Worm (Caenorhabditis elegans) whole organism, L1 larva: ENCODE measurements around the gene srd-58.
A peak's percentile ranks its signal among the peaks of the same experiment; 100 is the strongest.

Experiments used
- C04F5.9 ChIP-seq: sonication (generic microtip); optimal IDR thresholded peaks from 2 replicates; lab custom pipeline; 2016; ENCODE audit warnings: missing genetic modification characterization, missing compliant biosample characterization
- C34B4.2 ChIP-seq: sonication (generic microtip); optimal IDR thresholded peaks from 2 replicates; lab custom pipeline; 2017; ENCODE audit warnings: mild to moderate bottlenecking, missing genetic modification characterization, missing compliant biosample characterization
- Y116A8C.19 ChIP-seq: sonication (generic microtip); optimal IDR thresholded peaks from 2 replicates; lab custom pipeline; 2016; ENCODE audit warnings: missing compliant biosample characterization, missing genetic modification characterization, borderline replicate concordance
- ama-1 ChIP-seq: fragments of 150-350 bp; optimal IDR thresholded peaks from 2 replicates; lab custom pipeline; 2014
- blmp-1 ChIP-seq: fragments of 150-350 bp; optimal IDR thresholded peaks from 2 replicates; lab custom pipeline; 2014; ENCODE audit warnings: missing biosample characterization, missing genetic modification characterization
- ceh-63 ChIP-seq: fragments of 200-800 bp; sonication (Bioruptor generic); optimal IDR thresholded peaks from 2 replicates; lab custom pipeline; 2018; ENCODE audit warnings: mild to moderate bottlenecking, missing genetic modification characterization, missing compliant biosample characterization
- ceh-8 ChIP-seq: fragments of 200-800 bp; sonication (Bioruptor generic); optimal IDR thresholded peaks from 2 replicates; lab custom pipeline; 2018; ENCODE audit warnings: mild to moderate bottlenecking, missing genetic modification characterization, moderate library complexity, missing compliant biosample characterization
- ceh-82 ChIP-seq, 3 experiments: fragments of 150-350 bp in 1 of 3; sonication (generic microtip) in 2 of 3; optimal IDR thresholded peaks; 2 replicates each; lab custom pipeline; 2014 to 2017; ENCODE audit warnings: missing biosample characterization in 3 of 3, missing genetic modification characterization in 3 of 3
- ceh-88 ChIP-seq: fragments of 200-800 bp; sonication (Bioruptor generic); IDR thresholded peaks from 2 replicates; pipeline ENCODE4 v1.3.6; 2022; ENCODE audit warnings: missing genetic modification characterization, missing compliant biosample characterization
- dsc-1 ChIP-seq: sonication (generic microtip); optimal IDR thresholded peaks from 2 replicates; lab custom pipeline; 2016; ENCODE audit warnings: mild to moderate bottlenecking, missing genetic modification characterization, missing compliant biosample characterization
- efl-3 ChIP-seq: fragments of 200-800 bp; sonication (Bioruptor generic); optimal IDR thresholded peaks from 2 replicates; lab custom pipeline; 2018; ENCODE audit warnings: mild to moderate bottlenecking, missing genetic modification characterization, missing compliant biosample characterization
- egl-27 ChIP-seq, 2 experiments: fragments of 150-350 bp in 1 of 2; sonication (generic microtip); optimal IDR thresholded peaks; 3 replicates each; lab custom pipeline; 2017 to 2018; ENCODE audit warnings: missing biosample characterization in 2 of 2, missing genetic modification characterization in 2 of 2, missing genetic modification reagents in 2 of 2
- elt-2 ChIP-seq: sonication (generic microtip); optimal IDR thresholded peaks from 2 replicates; lab custom pipeline; 2016; ENCODE audit warnings: missing genetic modification characterization, mild to moderate bottlenecking, inconsistent platforms, missing compliant biosample characterization, missing genetic modification reagents
- ets-5 ChIP-seq: fragments of 200-800 bp; sonication (Bioruptor generic); IDR thresholded peaks from 2 replicates; pipeline ENCODE4 v1.3.6; 2022; ENCODE audit warnings: missing genetic modification characterization, missing compliant biosample characterization
- fkh-10 ChIP-seq: sonication (generic microtip); optimal IDR thresholded peaks from 2 replicates; lab custom pipeline; 2017; ENCODE audit warnings: missing biosample characterization, missing genetic modification reagents, missing genetic modification characterization
- hpl-2 ChIP-seq: fragments of 150-350 bp; optimal IDR thresholded peaks from 2 replicates; lab custom pipeline; 2014; ENCODE audit warnings: missing biosample characterization, missing genetic modification reagents, missing genetic modification characterization
- irx-1 ChIP-seq: sonication (generic microtip); optimal IDR thresholded peaks from 2 replicates; lab custom pipeline; 2016; ENCODE audit warnings: missing genetic modification characterization, missing compliant biosample characterization
- jun-1 ChIP-seq: fragments of 150-350 bp; optimal IDR thresholded peaks from 2 replicates; lab custom pipeline; 2014; ENCODE audit warnings: missing biosample characterization, missing genetic modification reagents, missing genetic modification characterization
- lin-14 ChIP-seq: fragments of 200-800 bp; sonication (Bioruptor generic); optimal IDR thresholded peaks from 2 replicates; lab custom pipeline; 2018; ENCODE audit warnings: mild to moderate bottlenecking, missing genetic modification characterization, moderate library complexity, missing compliant biosample characterization
- lin-35 ChIP-seq, 2 experiments: fragments of 150-350 bp; optimal IDR thresholded peaks; 2 replicates each; lab custom pipeline; 2014; ENCODE audit warnings: missing biosample characterization in 2 of 2, missing genetic modification characterization in 2 of 2, missing genetic modification reagents in 2 of 2
- lir-3 ChIP-seq: sonication (generic microtip); optimal IDR thresholded peaks from 2 replicates; lab custom pipeline; 2016; ENCODE audit warnings: mild to moderate bottlenecking, missing genetic modification characterization, moderate library complexity, missing compliant biosample characterization; ENCODE audit not compliant: poor library complexity
- lsy-2 ChIP-seq, 2 experiments: fragments of 150-350 bp; optimal IDR thresholded peaks; 2 replicates each; lab custom pipeline; 2014; ENCODE audit warnings: missing biosample characterization in 2 of 2, missing genetic modification characterization in 2 of 2
- mef-2 ChIP-seq: fragments of 150-350 bp; optimal IDR thresholded peaks from 2 replicates; lab custom pipeline; 2014; ENCODE audit warnings: missing biosample characterization, missing genetic modification characterization
- mep-1 ChIP-seq: fragments of 150-350 bp; optimal IDR thresholded peaks from 2 replicates; lab custom pipeline; 2014; ENCODE audit warnings: missing biosample characterization, missing genetic modification characterization
- nhr-19 ChIP-seq: fragments of 200-800 bp; sonication (Bioruptor generic); conservative IDR thresholded peaks from 2 replicates; pipeline ENCODE4 v1.3.6; 2022; ENCODE audit warnings: missing genetic modification characterization, missing compliant biosample characterization
- nhr-20 ChIP-seq: sonication (generic microtip); optimal IDR thresholded peaks from 2 replicates; lab custom pipeline; 2016; ENCODE audit warnings: mild to moderate bottlenecking, missing genetic modification characterization, missing compliant biosample characterization
- nhr-84 ChIP-seq: sonication (generic microtip); optimal IDR thresholded peaks from 2 replicates; lab custom pipeline; 2017; ENCODE audit warnings: missing biosample characterization, missing genetic modification characterization
- nhr-90 ChIP-seq: sonication (generic microtip); optimal IDR thresholded peaks from 2 replicates; lab custom pipeline; 2016; ENCODE audit warnings: mild to moderate bottlenecking, missing genetic modification characterization, missing compliant biosample characterization; ENCODE audit not compliant: poor library complexity
- pax-3 ChIP-seq: fragments of 200-800 bp; sonication (Bioruptor generic); optimal IDR thresholded peaks from 2 replicates; lab custom pipeline; 2018; ENCODE audit warnings: mild to moderate bottlenecking, missing genetic modification characterization, moderate library complexity, missing compliant biosample characterization
- sptf-1 ChIP-seq: fragments of 150-350 bp; optimal IDR thresholded peaks from 2 replicates; lab custom pipeline; 2014; ENCODE audit warnings: missing biosample characterization, missing genetic modification characterization
- tlp-1 ChIP-seq: fragments of 150-350 bp; optimal IDR thresholded peaks from 2 replicates; lab custom pipeline; 2014; ENCODE audit warnings: missing biosample characterization, missing genetic modification characterization
- unc-30 ChIP-seq: sonication (generic microtip); optimal IDR thresholded peaks from 2 replicates; lab custom pipeline; 2017; ENCODE audit warnings: missing biosample characterization, missing genetic modification characterization
- unc-62 ChIP-seq: fragments of 150-350 bp; optimal IDR thresholded peaks from 2 replicates; lab custom pipeline; 2014; ENCODE audit warnings: missing biosample characterization, missing genetic modification reagents, missing genetic modification characterization
- zag-1 ChIP-seq: fragments of 150-350 bp; optimal IDR thresholded peaks from 2 replicates; lab custom pipeline; 2014; ENCODE audit warnings: missing biosample characterization, missing genetic modification characterization
- ztf-11 ChIP-seq, 2 experiments: sonication (generic microtip); optimal IDR thresholded peaks; 2 replicates each; lab custom pipeline; 2016 to 2017; ENCODE audit warnings: missing genetic modification characterization in 2 of 2, missing biosample characterization in 1 of 2, missing compliant biosample characterization in 1 of 2

The srd-58 gene

DNA sequence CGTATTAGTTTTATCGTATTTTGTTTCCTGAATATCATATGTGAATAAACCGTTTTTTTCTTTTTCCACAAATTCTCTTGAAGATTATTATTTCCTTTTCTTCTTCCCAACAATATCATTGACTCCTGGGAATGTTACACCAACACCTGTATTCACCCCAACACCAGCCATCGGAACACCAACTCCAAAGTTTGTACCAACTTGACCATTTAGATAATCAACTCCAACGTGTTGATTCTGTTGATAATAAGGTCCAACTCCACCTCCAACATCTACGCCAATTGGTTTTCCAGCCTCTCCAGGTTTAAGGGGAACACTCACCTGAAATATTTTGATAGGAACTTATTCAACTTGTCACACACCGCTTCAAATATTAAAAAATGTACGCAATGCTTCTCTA lies 7.4 kb downstream of the srd-58 start:
- TF ChIP-seq ets-5 (GFP tag; lab: Robert Waterston, UW) (no peak), nhr-19 (0 out of 2 replicates have a peak, but pooled peaks have one; percentile 6)

- TF ChIP-seq lir-3 (tag; lab: Kevin White, UChicago) (no peak), nhr-20 (tag; lab: Kevin White, UChicago) (peak; percentile 36), nhr-84 (tag; lab: Kevin White, UChicago) (no peak), dsc-1 (tag; lab: Kevin White, UChicago) (no peak), jun-1 (no peak), hpl-2 (no peak), zag-1 (tag; lab: Kevin White, UChicago) (no peak), lin-35 (GFP tag; optimal IDR thresholded peaks at IDR 0.05; lab: Kevin White, UChicago) (peak in 1 of 2 experiments; percentile 18), ama-1 (lab: Kevin White, UChicago) (no peak), tlp-1 (tag; lab: Kevin White, UChicago) (no peak), mep-1 (tag; lab: Kevin White, UChicago) (no peak), efl-3 (no peak), elt-2 (tag; lab: Kevin White, UChicago) (peak; percentile 6), blmp-1 (tag; lab: Kevin White, UChicago) (peak; percentile 5), sptf-1 (tag; lab: Kevin White, UChicago) (no peak), irx-1 (tag; lab: Kevin White, UChicago) (no peak), pax-3 (no peak), lin-14 (GFP tag; lab: Kevin White, UChicago) (no peak), lsy-2 (tag; optimal IDR thresholded peaks at IDR 0.05; lab: Kevin White, UChicago) (no peak), unc-30 (tag; lab: Kevin White, UChicago) (no peak)
Observed at ce11 chrII:7196040-7196439, 8.8 kb downstream of the srd-58 start, which contains the start of gene maoc-1. Gene maoc-1 (plus strand): TSS chrII:7196276.

- TF ChIP-seq ztf-11 (tag; optimal IDR thresholded peaks at IDR 0.05; lab: Kevin White, UChicago) (no peak), egl-27 (tag; optimal IDR thresholded peaks at IDR 0.05; lab: Kevin White, UChicago) (no peak), ceh-82 (tag; optimal IDR thresholded peaks at IDR 0.05; lab: Kevin White, UChicago) (no peak), nhr-90 (tag; lab: Kevin White, UChicago) (no peak), Y116A8C.19 (tag; lab: Kevin White, UChicago) (no peak), unc-30 (tag; lab: Kevin White, UChicago) (no peak)
Observed at ce11 chrII:7195541-7195940, 9.3 kb downstream of the srd-58 start, which contains the start of gene acdh-12. Gene acdh-12 (minus strand): TSS chrII:7195641.

DNA sequence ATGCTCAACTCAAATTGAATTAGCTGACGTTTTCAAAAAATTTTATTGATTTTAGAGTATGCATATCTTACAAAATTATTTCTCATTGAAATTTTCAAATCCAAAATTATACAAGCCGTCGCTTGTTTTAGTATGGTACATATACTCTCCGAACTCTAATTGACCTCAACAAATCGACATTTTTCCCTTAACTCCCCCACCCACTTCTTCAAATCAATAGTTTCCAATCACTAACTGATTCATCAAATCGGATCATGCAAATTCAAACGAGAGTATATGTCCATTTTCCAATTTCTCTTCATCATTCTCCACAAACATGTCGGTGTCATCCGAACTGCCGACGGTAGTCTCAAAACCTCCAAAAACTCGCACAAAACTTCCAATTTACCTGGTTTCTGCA lies 15.7 kb downstream of the srd-58 start, which contains the start of gene E04F6.4:
TSS of gene E04F6.4 (plus strand) at position 301 of the 400 bp plus-strand sequence.
- TF ChIP-seq sptf-1 (tag; lab: Kevin White, UChicago) (no peak), unc-62 (GFP tag; lab: Kevin White, UChicago) (no peak), pax-3 (no peak), C34B4.2 (no peak), lin-14 (GFP tag; lab: Kevin White, UChicago) (no peak), zag-1 (tag; lab: Kevin White, UChicago) (no peak), mef-2 (tag; lab: Kevin White, UChicago) (no peak), ceh-88 (GFP tag; lab: Robert Waterston, UW) (no peak), fkh-10 (no peak), ceh-8 (GFP tag; lab: Kevin White, UChicago) (no peak), ceh-63 (GFP tag; lab: Kevin White, UChicago) (no peak), irx-1 (tag; lab: Kevin White, UChicago) (no peak), ceh-82 (tag; optimal IDR thresholded peaks at IDR 0.05; lab: Kevin White, UChicago) (no peak), mep-1 (tag; lab: Kevin White, UChicago) (no peak), C04F5.9 (no peak)
